Worm (Caenorhabditis elegans) whole organism, L3 larva: ENCODE results near the gene hip-1.

Experiments used
- ZK546.5 ChIP-seq: sonication (generic microtip); optimal IDR thresholded peaks from 2 replicates; lab custom pipeline; 2017; ENCODE audit warnings: missing biosample characterization, missing genetic modification characterization
- aly-2 ChIP-seq: fragments of 150-350 bp; optimal IDR thresholded peaks from 2 replicates; lab custom pipeline; 2014; ENCODE audit warnings: missing biosample characterization, missing genetic modification characterization
- ceh-16 ChIP-seq: sonication (generic microtip); optimal IDR thresholded peaks from 2 replicates; lab custom pipeline; 2017; ENCODE audit warnings: missing biosample characterization, missing genetic modification characterization
- ceh-28 ChIP-seq: fragments of 150-350 bp; optimal IDR thresholded peaks from 2 replicates; lab custom pipeline; 2014; ENCODE audit warnings: missing biosample characterization, missing genetic modification reagents, missing genetic modification characterization
- ceh-9 ChIP-seq: sonication (generic microtip); optimal IDR thresholded peaks from 2 replicates; lab custom pipeline; 2018; ENCODE audit warnings: missing biosample characterization, missing genetic modification characterization
- egl-27 ChIP-seq: sonication (generic microtip); optimal IDR thresholded peaks from 4 replicates; lab custom pipeline; 2017; ENCODE audit warnings: missing biosample characterization, missing genetic modification reagents, missing genetic modification characterization
- egl-5 ChIP-seq: fragments of 150-350 bp; optimal IDR thresholded peaks from 2 replicates; lab custom pipeline; 2017; ENCODE audit warnings: missing biosample characterization, missing genetic modification reagents, missing genetic modification characterization, inconsistent platforms
- elt-1 ChIP-seq: fragments of 150-350 bp; optimal IDR thresholded peaks from 2 replicates; lab custom pipeline; 2014; ENCODE audit warnings: missing biosample characterization, missing genetic modification characterization
- elt-2 ChIP-seq: sonication (generic microtip); optimal IDR thresholded peaks from 2 replicates; lab custom pipeline; 2016; ENCODE audit warnings: missing genetic modification reagents, mild to moderate bottlenecking, missing genetic modification characterization, missing compliant biosample characterization
- elt-3 ChIP-seq, 3 experiments: fragments of 150-350 bp in 1 of 3; sonication (generic microtip) in 2 of 3; optimal IDR thresholded peaks; 2 replicates in 2 of 3; 4 replicates in 1 of 3; lab custom pipeline; 2014 to 2017; ENCODE audit warnings: missing biosample characterization in 3 of 3, missing genetic modification characterization in 3 of 3
- fkh-10 ChIP-seq: sonication (generic microtip); optimal IDR thresholded peaks from 2 replicates; lab custom pipeline; 2017; ENCODE audit warnings: missing biosample characterization, missing genetic modification reagents, missing genetic modification characterization
- fos-1 ChIP-seq: fragments of 150-350 bp; optimal IDR thresholded peaks from 2 replicates; lab custom pipeline; 2014; ENCODE audit warnings: missing biosample characterization, missing genetic modification characterization
- jun-1 ChIP-seq: fragments of 150-350 bp; optimal IDR thresholded peaks from 2 replicates; lab custom pipeline; 2014; ENCODE audit warnings: missing biosample characterization, missing genetic modification reagents, missing genetic modification characterization
- lin-39 ChIP-seq: fragments of 150-350 bp; optimal IDR thresholded peaks from 2 replicates; lab custom pipeline; 2018; ENCODE audit warnings: missing biosample characterization, missing genetic modification reagents, missing genetic modification characterization
- lsy-12 ChIP-seq: sonication (generic microtip); optimal IDR thresholded peaks from 2 replicates; lab custom pipeline; 2016; ENCODE audit warnings: mild to moderate bottlenecking, missing genetic modification characterization, missing compliant biosample characterization
- mdl-1 ChIP-seq: fragments of 150-350 bp; optimal IDR thresholded peaks from 2 replicates; lab custom pipeline; 2014; ENCODE audit warnings: missing biosample characterization, missing genetic modification characterization
- mml-1 ChIP-seq: fragments of 150-350 bp; sonication (generic microtip); optimal IDR thresholded peaks from 3 replicates; lab custom pipeline; 2014; ENCODE audit warnings: missing biosample characterization, missing genetic modification characterization
- nfya-1 ChIP-seq: sonication (generic microtip); optimal IDR thresholded peaks from 2 replicates; lab custom pipeline; 2017; ENCODE audit warnings: missing genetic modification characterization, mild to moderate bottlenecking, missing compliant biosample characterization, antibody characterized with exemption, moderate library complexity; ENCODE audit not compliant: insufficient read depth
- nhr-11 ChIP-seq: fragments of 150-350 bp; optimal IDR thresholded peaks from 2 replicates; lab custom pipeline; 2014; ENCODE audit warnings: missing biosample characterization, missing genetic modification characterization
- nhr-12 ChIP-seq: fragments of 150-350 bp; optimal IDR thresholded peaks from 2 replicates; lab custom pipeline; 2014; ENCODE audit warnings: missing biosample characterization, missing genetic modification characterization
- nhr-237 ChIP-seq: fragments of 150-350 bp; optimal IDR thresholded peaks from 2 replicates; lab custom pipeline; 2014; ENCODE audit warnings: missing biosample characterization, missing genetic modification characterization
- nhr-25 ChIP-seq: sonication (generic microtip); optimal IDR thresholded peaks from 2 replicates; lab custom pipeline; 2017; ENCODE audit warnings: missing biosample characterization, missing genetic modification characterization
- nhr-28 ChIP-seq: fragments of 150-350 bp; optimal IDR thresholded peaks from 2 replicates; lab custom pipeline; 2014; ENCODE audit warnings: missing biosample characterization, missing genetic modification characterization
- nhr-67 ChIP-seq: fragments of 150-350 bp; optimal IDR thresholded peaks from 2 replicates; lab custom pipeline; 2014; ENCODE audit warnings: missing biosample characterization, missing genetic modification characterization
- nhr-76 ChIP-seq: fragments of 150-350 bp; sonication (generic microtip); optimal IDR thresholded peaks from 5 replicates; lab custom pipeline; 2014; ENCODE audit warnings: missing biosample characterization, missing genetic modification characterization
- pha-4 ChIP-seq: fragments of 150-350 bp; optimal IDR thresholded peaks from 2 replicates; lab custom pipeline; 2014; ENCODE audit warnings: missing biosample characterization, missing genetic modification reagents, missing genetic modification characterization
- sea-2 ChIP-seq: fragments of 150-350 bp; sonication (generic microtip); optimal IDR thresholded peaks from 4 replicates; lab custom pipeline; 2014; ENCODE audit warnings: missing biosample characterization, missing genetic modification reagents, missing genetic modification characterization
- skn-1 ChIP-seq: fragments of 150-350 bp; optimal IDR thresholded peaks from 2 replicates; lab custom pipeline; 2014; ENCODE audit warnings: missing biosample characterization, missing genetic modification characterization
- unc-39 ChIP-seq: sonication (generic microtip); optimal IDR thresholded peaks from 4 replicates; lab custom pipeline; 2017; ENCODE audit warnings: missing biosample characterization, missing genetic modification characterization
- zag-1 ChIP-seq: fragments of 150-350 bp; optimal IDR thresholded peaks from 2 replicates; lab custom pipeline; 2014; ENCODE audit warnings: missing biosample characterization, missing genetic modification characterization
- ztf-11 ChIP-seq: fragments of 150-350 bp; optimal IDR thresholded peaks from 2 replicates; lab custom pipeline; 2014; ENCODE audit warnings: missing biosample characterization, missing genetic modification characterization
- ztf-4 ChIP-seq: fragments of 150-350 bp; optimal IDR thresholded peaks from 2 replicates; lab custom pipeline; 2014; ENCODE audit warnings: missing biosample characterization, missing genetic modification characterization

Gene hip-1

DNA sequence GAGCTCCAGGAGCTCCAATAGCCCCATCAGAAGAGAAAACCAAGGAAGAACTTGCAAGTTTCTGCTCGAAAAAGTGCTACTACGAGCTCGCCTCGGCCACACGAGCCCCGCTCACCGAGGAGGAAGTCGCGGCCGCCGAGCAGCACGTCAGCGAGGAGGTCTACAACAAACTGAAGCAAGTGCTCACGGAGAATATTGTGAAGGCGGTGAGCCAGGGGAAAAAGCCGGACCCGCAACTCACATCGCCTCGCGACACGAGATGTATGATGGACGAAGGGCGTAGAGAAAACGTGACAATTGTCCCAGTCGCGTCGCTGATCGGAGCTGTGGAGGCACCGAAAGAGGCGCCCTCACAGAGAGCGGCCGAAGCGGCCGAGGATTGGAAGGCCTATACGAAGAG is 30.4 kb upstream of the hip-1 start:
- TF ChIP-seq lin-39 = no peak
- TF ChIP-seq lsy-12 (tag; lab: Kevin White, UChicago) = no peak
- TF ChIP-seq ceh-16 (tag; lab: Kevin White, UChicago) = no peak
- TF ChIP-seq zag-1 (tag; lab: Kevin White, UChicago) = no peak
- no peak for TF ChIP-seq ZK546.5 (tag; lab: Kevin White, UChicago)
- no peak for TF ChIP-seq mdl-1
- TF ChIP-seq fos-1 (tag; lab: Kevin White, UChicago) = no peak

ce11 chrIII:13652010-13652409 is 29.7 kb upstream of the hip-1 start:
- no peak for TF ChIP-seq egl-5 (tag; lab: Kevin White, UChicago)
- no peak for TF ChIP-seq nhr-237
- TF ChIP-seq ceh-16 (tag; lab: Kevin White, UChicago) = no peak
- no peak for TF ChIP-seq egl-27 (tag; lab: Kevin White, UChicago)
- TF ChIP-seq nhr-67 (tag; lab: Kevin White, UChicago) = no peak
- no peak for TF ChIP-seq ceh-28 (tag; lab: Kevin White, UChicago)
- TF ChIP-seq nhr-28 (tag; lab: Kevin White, UChicago) = no peak
- no peak for TF ChIP-seq aly-2 (tag; lab: Kevin White, UChicago)
- TF ChIP-seq zag-1 (tag; lab: Kevin White, UChicago) = no peak
- TF ChIP-seq nhr-12 (tag; lab: Kevin White, UChicago) = no peak
- no peak for TF ChIP-seq skn-1
- no peak for TF ChIP-seq ztf-4 (tag; lab: Kevin White, UChicago)
- TF ChIP-seq nhr-76 (tag; lab: Kevin White, UChicago) = no peak
- TF ChIP-seq nfya-1 (tag; lab: Kevin White, UChicago) = no peak

- TF ChIP-seq ceh-9 (tag; lab: Kevin White, UChicago) = no peak
- TF ChIP-seq elt-1 (tag; lab: Kevin White, UChicago) = no peak
- TF ChIP-seq nhr-67 (tag; lab: Kevin White, UChicago) = no peak
- no peak for TF ChIP-seq unc-39 (tag; lab: Kevin White, UChicago)
- no peak for TF ChIP-seq nfya-1 (tag; lab: Kevin White, UChicago)
- no peak for TF ChIP-seq nhr-28 (tag; lab: Kevin White, UChicago)
- TF ChIP-seq ztf-4 (tag; lab: Kevin White, UChicago) = no peak
- no peak for TF ChIP-seq egl-5 (tag; lab: Kevin White, UChicago)
- TF ChIP-seq nhr-25 (tag; lab: Kevin White, UChicago) = no peak
- TF ChIP-seq, all 47 proteins: peak for 0
Observed at ce11 chrIII:13651414-13651813, 29.1 kb upstream of the hip-1 start.

DNA sequence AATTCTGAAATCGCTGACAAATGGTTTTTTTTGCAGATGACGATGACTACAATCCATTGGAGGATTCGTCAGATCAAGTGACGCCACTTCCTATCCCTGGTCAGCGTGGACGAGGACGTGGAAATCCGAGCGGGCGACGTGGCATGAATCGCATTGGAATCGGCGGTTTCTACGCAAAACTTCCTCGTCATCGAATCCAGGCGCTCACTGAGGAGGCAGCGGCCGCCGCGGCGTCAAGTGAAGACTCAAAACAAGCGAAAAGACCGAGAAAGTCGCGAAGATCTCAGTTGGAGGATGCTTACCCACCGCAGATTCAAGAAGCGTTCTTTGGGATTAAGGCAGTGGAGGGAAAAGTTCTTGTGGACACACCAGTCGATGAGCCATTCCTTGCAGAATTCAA is 26.2 kb upstream of the hip-1 start:
- TF ChIP-seq pha-4 (tag; lab: Kevin White, UChicago) (no peak), nhr-76 (tag; lab: Kevin White, UChicago) (no peak), elt-3 (tag; optimal IDR thresholded peaks at IDR 0.05; lab: Kevin White, UChicago) (no peak), zag-1 (tag; lab: Kevin White, UChicago) (no peak), ztf-11 (tag; lab: Kevin White, UChicago) (no peak), jun-1 (tag; lab: Kevin White, UChicago) (no peak), sea-2 (no peak), aly-2 (tag; lab: Kevin White, UChicago) (no peak), unc-39 (tag; lab: Kevin White, UChicago) (no peak), nhr-11 (tag; lab: Kevin White, UChicago) (no peak), egl-5 (tag; lab: Kevin White, UChicago) (no peak)

ce11 chrIII:13645885-13646488 is 23.7 kb upstream of the hip-1 start:
- TF ChIP-seq nhr-237 (no peak), jun-1 (tag; lab: Kevin White, UChicago) (no peak), ztf-4 (tag; lab: Kevin White, UChicago) (no peak), ZK546.5 (tag; lab: Kevin White, UChicago) (no peak), elt-2 (no peak), fkh-10 (GFP tag; lab: Kevin White, UChicago) (no peak), nhr-25 (tag; lab: Kevin White, UChicago) (no peak), sea-2 (no peak), mml-1 (tag; lab: Kevin White, UChicago) (no peak), nfya-1 (tag; lab: Kevin White, UChicago) (no peak)
